Worm (Caenorhabditis elegans): ENCODE data around the gene F20B6.10.

F20B6.10 gene

ce11 chrX:4246867-4247591 lies 30.0 kb upstream of the F20B6.10 start, which contains the start of gene F48D6.4:
F48D6.4 (minus strand) TSS chrX:4247212.
- TF ChIP-seq elt-2 (tag; optimal IDR thresholded peaks at IDR 0.05): peak; percentile 55
- no peak for TF ChIP-seq ceh-22 (tag; optimal IDR thresholded peaks at IDR 0.05)

- no peak for TF ChIP-seq unc-86 (tag; optimal IDR thresholded peaks at IDR 0.05)
- no peak for TF ChIP-seq tbx-7 (tag; optimal IDR thresholded peaks at IDR 0.05)
- no peak for TF ChIP-seq pqm-1 (tag; optimal IDR thresholded peaks at IDR 0.05)
- no peak for TF ChIP-seq ref-2 (tag; optimal IDR thresholded peaks at IDR 0.05)
- TF ChIP-seq ceh-2 (tag; optimal IDR thresholded peaks at IDR 0.05): no peak
- no peak for TF ChIP-seq che-1 (tag; optimal IDR thresholded peaks at IDR 0.05)
- no peak for TF ChIP-seq elt-4 (tag; optimal IDR thresholded peaks at IDR 0.05)
- TF ChIP-seq ceh-34 (tag; optimal IDR thresholded peaks at IDR 0.05): no peak
- no peak for TF ChIP-seq ceh-31 (tag; optimal IDR thresholded peaks at IDR 0.05)
- TF ChIP-seq fkh-6 (tag; optimal IDR thresholded peaks at IDR 0.05): no peak
Observed at ce11 chrX:4246237-4246697, 29.3 kb upstream of the F20B6.10 start.

ce11 chrX:4245124-4245523 lies 28.1 kb upstream of the F20B6.10 start:
- TF ChIP-seq sdc-2 (tag; optimal IDR thresholded peaks at IDR 0.05) (no peak), hlh-13 (GFP tag; optimal IDR thresholded peaks at IDR 0.05) (no peak), ceh-6 (GFP tag; optimal IDR thresholded peaks at IDR 0.05) (no peak), dve-1 (tag; optimal IDR thresholded peaks at IDR 0.05) (no peak), hlh-8 (tag; optimal IDR thresholded peaks at IDR 0.05) (no peak), nhr-232 (tag; optimal IDR thresholded peaks at IDR 0.05) (no peak), ttx-3 (tag; optimal IDR thresholded peaks at IDR 0.05) (no peak), tbx-7 (tag; optimal IDR thresholded peaks at IDR 0.05) (no peak), unc-42 (tag; optimal IDR thresholded peaks at IDR 0.05) (no peak), ceh-30 (tag; optimal IDR thresholded peaks at IDR 0.05) (no peak), ceh-31 (tag; optimal IDR thresholded peaks at IDR 0.05) (no peak), C38D4.7 (GFP tag; optimal IDR thresholded peaks at IDR 0.05) (no peak), K09A11.1 (tag; optimal IDR thresholded peaks at IDR 0.05; ENCODE audit: insufficient read depth) (no peak), pha-2 (tag; optimal IDR thresholded peaks at IDR 0.05) (no peak), Y22D7AL.16 (tag; optimal IDR thresholded peaks at IDR 0.05) (no peak)

- TF ChIP-seq nfya-1 (tag; optimal IDR thresholded peaks at IDR 0.05) (no peak), T23F11.4 (GFP tag; optimal IDR thresholded peaks at IDR 0.05) (no peak), ceh-19 (GFP tag; optimal IDR thresholded peaks at IDR 0.05) (no peak), pros-1 (tag; optimal IDR thresholded peaks at IDR 0.05) (no peak), Y22D7AL.16 (tag; optimal IDR thresholded peaks at IDR 0.05) (no peak), mec-3 (tag; optimal IDR thresholded peaks at IDR 0.05; ENCODE audit: borderline replicate concordance) (no peak), eyg-1 (tag; optimal IDR thresholded peaks at IDR 0.05) (no peak), odd-2 (tag; optimal IDR thresholded peaks at IDR 0.05) (no peak), F13H6.1 (tag; optimal IDR thresholded peaks at IDR 0.05) (no peak), ceh-2 (tag; optimal IDR thresholded peaks at IDR 0.05) (no peak), K02D7.2 (tag; optimal IDR thresholded peaks at IDR 0.05) (no peak), ama-1 (optimal IDR thresholded peaks at IDR 0.05) (no peak), fkh-10 (GFP tag; optimal IDR thresholded peaks at IDR 0.05) (no peak)
Observed at ce11 chrX:4244489-4245123, 27.6 kb upstream of the F20B6.10 start.
